Fruit fly (Drosophila melanogaster): ENCODE data around the gene Mat89Ba.

Mat89Ba gene

dm6 chr3R:16234298-16234697 lies 37.9 kb downstream of the Mat89Ba start:
- TF ChIP-seq dl (GFP tag; optimal IDR thresholded peaks at IDR 0.05; ENCODE audit: insufficient read depth in 1 of 2, partially characterized antibody in 2 of 2) (peak in 1 of 2 experiments; percentile 30), psq (GFP tag; optimal IDR thresholded peaks at IDR 0.05) (peak; percentile 40), Myc (optimal IDR thresholded peaks at IDR 0.05) (no peak), Dfd (GFP tag; optimal IDR thresholded peaks at IDR 0.05) (no peak), Dif (GFP tag; optimal IDR thresholded peaks at IDR 0.05; ENCODE audit: partially characterized antibody) (peak; percentile 51), HLH106 (tag; optimal IDR thresholded peaks at IDR 0.05) (no peak), Hnf4 (GFP tag; optimal IDR thresholded peaks at IDR 0.05) (peak; percentile 43), Sp1 (GFP tag; optimal IDR thresholded peaks at IDR 0.05) (no peak), Jra (GFP tag; optimal IDR thresholded peaks at IDR 0.05) (no peak), N (GFP tag; optimal IDR thresholded peaks at IDR 0.05) (no peak), Rel (GFP tag; optimal IDR thresholded peaks at IDR 0.05) (no peak), Rel (tag; optimal IDR thresholded peaks at IDR 0.05) (peak; percentile 4), rgr (GFP tag; optimal IDR thresholded peaks at IDR 0.05) (peak; percentile 9), br (GFP tag; optimal IDR thresholded peaks at IDR 0.05) (no peak), Abd-B (GFP tag; optimal IDR thresholded peaks at IDR 0.05) (no peak)

DNA sequence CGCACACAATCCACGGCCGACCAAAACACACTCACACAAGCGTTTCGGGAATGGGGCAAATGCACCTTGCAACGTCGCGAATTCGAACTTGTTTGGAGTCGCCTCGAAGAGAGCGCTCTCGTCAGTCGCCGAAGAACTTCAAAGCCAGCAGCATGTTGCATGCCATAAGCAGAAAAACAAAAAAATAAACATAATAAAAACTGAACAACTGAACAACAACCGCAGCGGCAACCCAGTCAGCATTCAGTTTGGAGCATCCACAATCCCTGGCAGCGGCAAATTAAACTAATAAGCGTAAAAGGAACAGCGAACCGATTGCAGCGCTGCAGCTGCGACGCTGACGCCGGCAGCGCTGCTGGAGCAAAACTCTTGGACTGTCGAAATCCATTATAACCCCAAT lies 39.6 kb downstream of the Mat89Ba start:
- TF ChIP-seq CrebA (GFP tag; optimal IDR thresholded peaks at IDR 0.05; ENCODE audit: borderline replicate concordance) (peak; percentile 44), Dif (GFP tag; optimal IDR thresholded peaks at IDR 0.05; ENCODE audit: partially characterized antibody) (peak; percentile 45), tai (GFP tag; optimal IDR thresholded peaks at IDR 0.05) (no peak), dmrt93B (GFP tag; optimal IDR thresholded peaks at IDR 0.05) (no peak), Jra (GFP tag; optimal IDR thresholded peaks at IDR 0.05) (peak; percentile 20), brk (GFP tag; optimal IDR thresholded peaks at IDR 0.05) (peak; percentile 13), Sp1 (GFP tag; optimal IDR thresholded peaks at IDR 0.05) (no peak), psq (GFP tag; optimal IDR thresholded peaks at IDR 0.05) (peak; percentile 15), Rel (GFP tag; optimal IDR thresholded peaks at IDR 0.05) (peak; percentile 7), Rel (tag; optimal IDR thresholded peaks at IDR 0.05) (no peak)

dm6 chr3R:16231385-16232307 lies 40.6 kb downstream of the Mat89Ba start:
- TF ChIP-seq dmrt93B (GFP tag; optimal IDR thresholded peaks at IDR 0.05): peak; percentile 52
- peak; percentile 58 for TF ChIP-seq OdsH (GFP tag; optimal IDR thresholded peaks at IDR 0.05)
- TF ChIP-seq Hr83 (GFP tag; optimal IDR thresholded peaks at IDR 0.05; ENCODE audit: poor library complexity, severe bottlenecking): peak; percentile 32
- no peak for TF ChIP-seq Dif (GFP tag; optimal IDR thresholded peaks at IDR 0.05; ENCODE audit: partially characterized antibody)
- peak; percentile 66 for TF ChIP-seq HLH106 (tag; optimal IDR thresholded peaks at IDR 0.05)
- TF ChIP-seq Hr78 (GFP tag; optimal IDR thresholded peaks at IDR 0.05): no peak
- TF ChIP-seq sv (GFP tag; optimal IDR thresholded peaks at IDR 0.05): peak; percentile 74
- TF ChIP-seq psq (GFP tag; optimal IDR thresholded peaks at IDR 0.05): peak; percentile 99
- TF ChIP-seq CrebA (GFP tag; optimal IDR thresholded peaks at IDR 0.05; ENCODE audit: borderline replicate concordance): no peak
- TF ChIP-seq dsf (GFP tag; optimal IDR thresholded peaks at IDR 0.05; ENCODE audit: borderline replicate concordance): no peak
- TF ChIP-seq tai (GFP tag; optimal IDR thresholded peaks at IDR 0.05): peak; percentile 45
- TF ChIP-seq fru (GFP tag; optimal IDR thresholded peaks at IDR 0.05): peak; percentile 78
- peak; percentile 57 for TF ChIP-seq rgr (GFP tag; optimal IDR thresholded peaks at IDR 0.05)
- no peak for TF ChIP-seq GATAd (GFP tag; optimal IDR thresholded peaks at IDR 0.05)
- TF ChIP-seq Vsx2 (GFP tag; optimal IDR thresholded peaks at IDR 0.05; ENCODE audit: partially characterized antibody): peak; percentile 30
- TF ChIP-seq Hnf4 (GFP tag; optimal IDR thresholded peaks at IDR 0.05): no peak
- peak; percentile 31 for TF ChIP-seq jim (GFP tag; optimal IDR thresholded peaks at IDR 0.05)
- TF ChIP-seq woc (GFP tag; optimal IDR thresholded peaks at IDR 0.05): peak; percentile 65
- no peak for TF ChIP-seq CG32264 (GFP tag; optimal IDR thresholded peaks at IDR 0.05)
- TF ChIP-seq h (GFP tag; optimal IDR thresholded peaks at IDR 0.05): peak; percentile 73
- no peak for TF ChIP-seq Mio (GFP tag; optimal IDR thresholded peaks at IDR 0.05)
- no peak for TF ChIP-seq Jra (GFP tag; optimal IDR thresholded peaks at IDR 0.05)
- TF ChIP-seq brk (GFP tag; optimal IDR thresholded peaks at IDR 0.05): peak; percentile 41
- peak; percentile 35 for TF ChIP-seq Dfd (GFP tag; optimal IDR thresholded peaks at IDR 0.05)
- no peak for TF ChIP-seq N (GFP tag; optimal IDR thresholded peaks at IDR 0.05)
- TF ChIP-seq lola (GFP tag; optimal IDR thresholded peaks at IDR 0.05): no peak
- no peak for TF ChIP-seq Myc (optimal IDR thresholded peaks at IDR 0.05)
- TF ChIP-seq pan (optimal IDR thresholded peaks at IDR 0.05): no peak
- TF ChIP-seq br (GFP tag; optimal IDR thresholded peaks at IDR 0.05): peak; percentile 52
- no peak for TF ChIP-seq usp (GFP tag; optimal IDR thresholded peaks at IDR 0.05)
- peak; percentile 51 for TF ChIP-seq Rel (GFP tag; optimal IDR thresholded peaks at IDR 0.05)
- peak; percentile 64 for TF ChIP-seq Rel (tag; optimal IDR thresholded peaks at IDR 0.05)
- no peak for TF ChIP-seq dl (GFP tag; optimal IDR thresholded peaks at IDR 0.05; ENCODE audit: insufficient read depth in 1 of 2, partially characterized antibody in 2 of 2)
- peak in 1 of 2 experiments; percentile 75 for TF ChIP-seq foxo (GFP tag; optimal IDR thresholded peaks at IDR 0.05)
- peak; percentile 43 for TF ChIP-seq Sp1 (GFP tag; optimal IDR thresholded peaks at IDR 0.05)
- peak; percentile 76 for TF ChIP-seq ey (GFP tag; optimal IDR thresholded peaks at IDR 0.05)
- TF ChIP-seq Abd-B (GFP tag; optimal IDR thresholded peaks at IDR 0.05): no peak
- TF ChIP-seq sage (GFP tag; optimal IDR thresholded peaks at IDR 0.05): no peak
- peak; percentile 26 for TF ChIP-seq CG9705 (GFP tag; optimal IDR thresholded peaks at IDR 0.05)
